Fruit fly (Drosophila melanogaster) whole organism, pupa: ENCODE data around the gene ru.

Experiments used
- CG10348 ChIP-seq: fragments of 200-800 bp; sonication (Bioruptor generic); IDR thresholded peaks from 2 replicates; pipeline ENCODE4 v1.3.6; 2022; ENCODE audit warnings: missing biosample characterization, missing genetic modification characterization
- CG12605 ChIP-seq: fragments of 200-800 bp; sonication (Bioruptor generic); IDR thresholded peaks from 2 replicates; pipeline ENCODE4 v1.3.6; 2022; ENCODE audit warnings: missing biosample characterization, missing genetic modification characterization
- CG13204 ChIP-seq: fragments of 200-800 bp; sonication (Bioruptor generic); optimal IDR thresholded peaks from 2 replicates; lab custom pipeline; 2018; ENCODE audit warnings: missing biosample characterization, mild to moderate bottlenecking, missing genetic modification characterization, moderate library complexity
- CG14655 ChIP-seq: fragments of 200-800 bp; sonication (Bioruptor generic); optimal IDR thresholded peaks from 3 replicates; lab custom pipeline; 2017; ENCODE audit warnings: mild to moderate bottlenecking, missing biosample characterization, missing genetic modification reagents, missing genetic modification characterization
- CG15710 ChIP-seq: fragments of 200-800 bp; sonication (Bioruptor generic); optimal IDR thresholded peaks from 2 replicates; lab custom pipeline; 2018; ENCODE audit warnings: missing biosample characterization, mild to moderate bottlenecking, missing genetic modification characterization, moderate library complexity
- CG17806 ChIP-seq: fragments of 200-800 bp; sonication (Bioruptor generic); optimal IDR thresholded peaks from 2 replicates; lab custom pipeline; 2018; ENCODE audit warnings: missing biosample characterization, mild to moderate bottlenecking, missing genetic modification characterization, moderate library complexity
- CG32121 ChIP-seq: fragments of 200-800 bp; sonication (Bioruptor generic); IDR thresholded peaks from 2 replicates; pipeline ENCODE4 v1.3.6; 2022; ENCODE audit warnings: missing biosample characterization, missing genetic modification characterization
- CG34367 ChIP-seq: fragments of 200-800 bp; sonication (Bioruptor generic); optimal IDR thresholded peaks from 2 replicates; lab custom pipeline; 2018; ENCODE audit warnings: missing biosample characterization, mild to moderate bottlenecking, missing genetic modification characterization
- CG4496 ChIP-seq: fragments of 200-800 bp; sonication (Bioruptor generic); IDR thresholded peaks from 3 replicates; pipeline ENCODE4 v1.3.6; 2022; ENCODE audit warnings: missing biosample characterization, missing genetic modification characterization
- CG8159 ChIP-seq: fragments of 200-800 bp; sonication (Bioruptor generic); optimal IDR thresholded peaks from 3 replicates; lab custom pipeline; 2018; ENCODE audit warnings: missing biosample characterization, mild to moderate bottlenecking, missing genetic modification characterization, moderate library complexity
- CG8301 ChIP-seq: fragments of 200-800 bp; sonication (Bioruptor generic); optimal IDR thresholded peaks from 2 replicates; lab custom pipeline; 2018; ENCODE audit warnings: missing biosample characterization, mild to moderate bottlenecking, missing genetic modification characterization
- CG9948 ChIP-seq: fragments of 200-800 bp; sonication (Bioruptor generic); optimal IDR thresholded peaks from 2 replicates; lab custom pipeline; 2018; ENCODE audit warnings: missing biosample characterization, mild to moderate bottlenecking, missing genetic modification characterization, moderate library complexity
- D1 ChIP-seq: fragments of 200-800 bp; sonication (Bioruptor generic); optimal IDR thresholded peaks from 2 replicates; lab custom pipeline; 2018; ENCODE audit warnings: missing biosample characterization, mild to moderate bottlenecking, missing genetic modification characterization, moderate library complexity
- EcR ChIP-seq: fragments of 200-800 bp; sonication (Bioruptor generic); optimal IDR thresholded peaks from 3 replicates; lab custom pipeline; 2019; ENCODE audit warnings: missing biosample characterization, missing genetic modification characterization, mild to moderate bottlenecking, moderate library complexity, missing genetic modification reagents
- Ets98B ChIP-seq: fragments of 200-800 bp; sonication (Bioruptor generic); IDR thresholded peaks from 2 replicates; pipeline ENCODE4 v1.3.6; 2022; ENCODE audit warnings: missing biosample characterization, missing genetic modification characterization
- Pif1A ChIP-seq: fragments of 200-800 bp; sonication (Bioruptor generic); optimal IDR thresholded peaks from 3 replicates; lab custom pipeline; 2016; ENCODE audit warnings: missing biosample characterization, missing genetic modification characterization
- Pif1B ChIP-seq: fragments of 200-800 bp; sonication (Bioruptor generic); optimal IDR thresholded peaks from 3 replicates; lab custom pipeline; 2016; ENCODE audit warnings: missing biosample characterization, missing genetic modification characterization
- Snoo ChIP-seq: fragments of 200-800 bp; sonication (Bioruptor generic); optimal IDR thresholded peaks from 3 replicates; lab custom pipeline; 2017; ENCODE audit warnings: missing biosample characterization, mild to moderate bottlenecking, missing genetic modification characterization, inconsistent platforms
- fd96Ca ChIP-seq: fragments of 200-800 bp; sonication (Bioruptor generic); IDR thresholded peaks from 3 replicates; pipeline ENCODE4 v1.3.6; 2022; ENCODE audit warnings: missing biosample characterization, missing genetic modification characterization
- gl ChIP-seq: fragments of 200-800 bp; sonication (Bioruptor generic); optimal IDR thresholded peaks from 2 replicates; lab custom pipeline; 2018; ENCODE audit warnings: missing biosample characterization, mild to moderate bottlenecking, missing genetic modification characterization
- rn ChIP-seq: fragments of 200-800 bp; sonication (Bioruptor generic); IDR thresholded peaks from 2 replicates; pipeline ENCODE4 v1.3.6; 2022; ENCODE audit warnings: missing biosample characterization, missing genetic modification characterization

ru gene

dm6 chr3L:1348935-1349334 is 21.5 kb upstream of the ru start:
- no peak for TF ChIP-seq CG32121
- no peak for TF ChIP-seq CG17806 (tag; lab: Kevin White, UChicago)

DNA sequence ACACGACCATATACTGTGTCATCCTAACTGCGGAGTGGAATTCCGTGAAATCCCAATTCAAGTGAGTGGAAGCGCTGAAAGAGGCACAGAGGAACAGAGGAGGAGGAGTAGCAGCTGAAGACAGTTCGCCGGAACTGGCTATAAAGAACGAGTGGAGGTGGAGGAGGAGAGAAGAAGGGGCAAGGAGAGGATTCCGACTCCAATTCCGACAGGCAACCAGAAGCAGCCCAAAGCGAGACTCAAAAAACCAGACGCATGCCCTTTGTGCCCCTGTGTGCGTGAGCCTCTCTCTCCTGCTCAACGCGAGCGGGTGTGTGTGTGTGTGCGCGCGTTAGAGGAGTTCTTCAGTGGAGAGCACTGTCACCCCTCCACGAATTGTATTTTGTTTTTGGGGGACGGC is 21.0 kb upstream of the ru start:
- TF ChIP-seq CG32121, result no peak
- TF ChIP-seq CG14655 (GFP tag; lab: Kevin White, UChicago), result no peak
- TF ChIP-seq CG4496 (GFP tag; lab: Robert Waterston, UW), result 0 out of 3 replicates have a peak, but pooled peaks have one; percentile 7
- peak; percentile 26; the same call in 1 of the 3 replicates for TF ChIP-seq fd96Ca (GFP tag; lab: Robert Waterston, UW)
- TF ChIP-seq rn (GFP tag; lab: Robert Waterston, UW), result no peak
- no peak for TF ChIP-seq CG17806 (tag; lab: Kevin White, UChicago)
- no peak for TF ChIP-seq CG9948 (tag; lab: Kevin White, UChicago)
- no peak for TF ChIP-seq CG15710 (tag; lab: Kevin White, UChicago)
- no peak for TF ChIP-seq EcR (GFP tag; lab: Kevin White, UChicago)
- TF ChIP-seq CG13204 (GFP tag; lab: Kevin White, UChicago), result no peak
- no peak for TF ChIP-seq CG34367

- TF ChIP-seq CG32121 (no peak), CG13204 (GFP tag; lab: Kevin White, UChicago) (no peak), Pif1A (GFP tag; lab: Kevin White, UChicago) (peak; percentile 36), CG8159 (peak; percentile 41), fd96Ca (GFP tag; lab: Robert Waterston, UW) (no peak), CG9948 (tag; lab: Kevin White, UChicago) (no peak), Ets98B (GFP tag; lab: Robert Waterston, UW) (peak; percentile 40; the same call in 1 of the 2 replicates), CG12605 (GFP tag; lab: Robert Waterston, UW) (no peak), CG10348 (GFP tag; lab: Robert Waterston, UW) (no peak), rn (GFP tag; lab: Robert Waterston, UW) (no peak), EcR (GFP tag; lab: Kevin White, UChicago) (no peak), Pif1B (GFP tag; lab: Kevin White, UChicago) (no peak), CG34367 (no peak), CG14655 (GFP tag; lab: Kevin White, UChicago) (no peak), CG17806 (tag; lab: Kevin White, UChicago) (peak; percentile 4), CG8301 (tag; lab: Kevin White, UChicago) (no peak), D1 (no peak), CG4496 (GFP tag; lab: Robert Waterston, UW) (no peak), Snoo (peak; percentile 28), CG15710 (tag; lab: Kevin White, UChicago) (peak; percentile 24), gl (tag; lab: Kevin White, UChicago) (no peak)
- TF ChIP-seq, all 21 proteins: peak for 6
These were observed 20.2 kb upstream of the ru start for dm6 chr3L:1349942-1350923.

dm6 chr3L:1350924-1351215 is 19.6 kb upstream of the ru start, which contains the start of gene CG9166:
CG9166 (plus strand) TSS chr3L:1351116.
- TF ChIP-seq EcR (GFP tag; lab: Kevin White, UChicago), result no peak

- TF ChIP-seq CG14655 (GFP tag; lab: Kevin White, UChicago) (no peak), CG17806 (tag; lab: Kevin White, UChicago) (no peak), CG10348 (GFP tag; lab: Robert Waterston, UW) (no peak), CG15710 (tag; lab: Kevin White, UChicago) (no peak), CG9948 (tag; lab: Kevin White, UChicago) (no peak), CG8301 (tag; lab: Kevin White, UChicago) (no peak), Pif1A (GFP tag; lab: Kevin White, UChicago) (no peak), CG4496 (GFP tag; lab: Robert Waterston, UW) (0 out of 3 replicates have a peak, but pooled peaks have one; percentile 10), fd96Ca (GFP tag; lab: Robert Waterston, UW) (0 out of 3 replicates have a peak, but pooled peaks have one; percentile 3), CG34367 (no peak), EcR (GFP tag; lab: Kevin White, UChicago) (peak; percentile 31), Pif1B (GFP tag; lab: Kevin White, UChicago) (no peak), CG32121 (no peak), gl (tag; lab: Kevin White, UChicago) (no peak), CG13204 (GFP tag; lab: Kevin White, UChicago) (no peak), Snoo (no peak), CG12605 (GFP tag; lab: Robert Waterston, UW) (no peak), CG8159 (no peak), Ets98B (GFP tag; lab: Robert Waterston, UW) (0 out of 2 replicates have a peak, but pooled peaks have one; percentile 19), rn (GFP tag; lab: Robert Waterston, UW) (no peak), D1 (peak; percentile 32)
These were observed 18.4 kb upstream of the ru start for dm6 chr3L:1352065-1352464.

DNA sequence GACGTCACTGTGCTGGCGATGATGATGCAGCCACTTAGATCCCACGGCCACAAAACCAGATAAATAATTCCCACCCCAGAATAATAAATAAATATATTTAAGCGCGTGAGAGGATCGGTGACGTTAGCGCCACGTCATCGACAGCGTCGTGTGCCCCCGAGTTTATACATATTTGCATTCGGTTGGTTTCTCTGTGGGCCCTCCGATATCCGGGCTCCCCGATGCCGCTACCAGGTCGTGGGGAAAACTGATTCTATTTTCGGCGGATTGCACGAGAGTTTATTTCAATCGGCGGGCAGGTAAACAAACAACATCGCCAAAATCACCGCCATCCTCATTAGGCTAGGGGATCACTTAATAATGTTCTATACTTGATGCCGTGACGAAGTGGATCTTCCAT is 16.2 kb upstream of the ru start:
- TF ChIP-seq CG8301 (tag; lab: Kevin White, UChicago) (no peak), rn (GFP tag; lab: Robert Waterston, UW) (no peak), Pif1A (GFP tag; lab: Kevin White, UChicago) (no peak), CG12605 (GFP tag; lab: Robert Waterston, UW) (no peak), Pif1B (GFP tag; lab: Kevin White, UChicago) (no peak), CG13204 (GFP tag; lab: Kevin White, UChicago) (no peak), CG32121 (no peak), CG34367 (no peak)
- TF ChIP-seq, all 21 proteins: peak for 0
